Worm (Caenorhabditis elegans): Measurements from ENCODE around the gene gad-3.

DNA sequence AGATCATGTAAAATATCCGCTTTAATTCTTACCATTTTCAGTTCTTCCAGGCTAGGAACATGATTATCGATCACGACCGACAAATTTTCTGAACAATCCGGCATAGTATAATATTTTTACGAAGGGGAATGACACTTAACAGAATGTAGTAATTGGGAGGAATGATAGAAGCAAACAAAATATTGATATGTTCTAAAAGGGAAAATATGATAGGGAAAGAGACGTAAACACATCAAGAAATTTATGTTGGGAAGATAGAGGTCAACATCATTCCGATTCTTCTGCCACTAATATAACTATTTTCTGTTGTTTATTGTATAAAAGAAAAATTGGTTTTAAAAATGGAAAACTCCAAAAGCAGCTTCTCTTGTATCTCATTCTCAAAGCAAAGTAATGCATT, 24.3 kb upstream of the gad-3 start, which contains the start of gene C24B5.4:
- no peak for TF ChIP-seq nhr-28 (tag; optimal IDR thresholded peaks at IDR 0.05)
- TF ChIP-seq lin-13 (tag; optimal IDR thresholded peaks at IDR 0.05), result no peak
- TF ChIP-seq nhr-12 (tag; optimal IDR thresholded peaks at IDR 0.05), result no peak
- TF ChIP-seq snpc-4 (tag; optimal IDR thresholded peaks at IDR 0.05), result no peak
- TF ChIP-seq unc-62 (GFP tag; optimal IDR thresholded peaks at IDR 0.05), result no peak
- TF ChIP-seq nhr-76 (tag; optimal IDR thresholded peaks at IDR 0.05), result no peak
- TF ChIP-seq ceh-43 (GFP tag; optimal IDR thresholded peaks at IDR 0.05), result no peak
- no peak for TF ChIP-seq unc-39 (tag; optimal IDR thresholded peaks at IDR 0.05)
- no peak for TF ChIP-seq elt-3 (tag; optimal IDR thresholded peaks at IDR 0.05)
